Fruit fly (Drosophila melanogaster) whole organism, embryonic: ENCODE results near the gene arm.

Source experiments
- Aef1 ChIP-seq: fragments of 200-800 bp; sonication (Bioruptor generic); IDR thresholded peaks from 3 replicates; pipeline ENCODE4 v1.3.6; 2022; ENCODE audit warnings: missing biosample characterization, missing genetic modification characterization
- Atf6 ChIP-seq: fragments of 200-800 bp; sonication (Bioruptor generic); IDR thresholded peaks from 2 replicates; pipeline ENCODE4 v1.3.6; 2022; ENCODE audit warnings: missing biosample characterization, missing genetic modification characterization
- BtbVII ChIP-seq: fragments of 200-800 bp; sonication (Bioruptor generic); optimal IDR thresholded peaks from 3 replicates; lab custom pipeline; 2017; ENCODE audit warnings: missing biosample characterization, mild to moderate bottlenecking, missing genetic modification characterization
- C15 ChIP-seq: fragments of 200-800 bp; sonication (Bioruptor generic); IDR thresholded peaks from 3 replicates; pipeline ENCODE4 v1.3.6; 2022; ENCODE audit warnings: missing biosample characterization, missing genetic modification characterization
- CG10209 ChIP-seq: fragments of 200-800 bp; sonication (Bioruptor generic); optimal IDR thresholded peaks from 3 replicates; lab custom pipeline; 2017; ENCODE audit warnings: missing biosample characterization, mild to moderate bottlenecking, missing genetic modification characterization, missing genetic modification reagents
- CG10979 ChIP-seq: fragments of 200-800 bp; sonication (Bioruptor generic); optimal IDR thresholded peaks from 2 replicates; lab custom pipeline; 2018; ENCODE audit warnings: missing biosample characterization, mild to moderate bottlenecking, missing genetic modification characterization, moderate library complexity
- CG11456 ChIP-seq: fragments of 200-800 bp; sonication (Bioruptor generic); IDR thresholded peaks from 3 replicates; pipeline ENCODE4 v1.3.6; 2022; ENCODE audit warnings: missing biosample characterization, missing genetic modification characterization
- CG12104 ChIP-seq: fragments of 200-800 bp; sonication (Bioruptor generic); optimal IDR thresholded peaks from 3 replicates; lab custom pipeline; 2016; ENCODE audit warnings: missing biosample characterization, missing genetic modification characterization
- CG12219 ChIP-seq: fragments of 200-800 bp; sonication (Bioruptor generic); optimal IDR thresholded peaks from 3 replicates; lab custom pipeline; 2018; ENCODE audit warnings: missing biosample characterization, mild to moderate bottlenecking, missing genetic modification characterization
- CG1233 ChIP-seq: fragments of 200-800 bp; sonication (Bioruptor generic); optimal IDR thresholded peaks from 4 replicates; lab custom pipeline; 2018; ENCODE audit warnings: missing biosample characterization, mild to moderate bottlenecking, missing genetic modification characterization
- CG13123 ChIP-seq: fragments of 200-800 bp; sonication (Bioruptor generic); optimal IDR thresholded peaks from 2 replicates; lab custom pipeline; 2016; ENCODE audit warnings: missing biosample characterization, missing genetic modification characterization
- CG13296 ChIP-seq: fragments of 200-800 bp; sonication (Bioruptor generic); optimal IDR thresholded peaks from 3 replicates; lab custom pipeline; 2018; ENCODE audit warnings: missing biosample characterization, mild to moderate bottlenecking, missing genetic modification characterization
- CG15073 ChIP-seq: fragments of 200-800 bp; sonication (Bioruptor generic); optimal IDR thresholded peaks from 2 replicates; lab custom pipeline; 2016; ENCODE audit warnings: missing biosample characterization, missing genetic modification characterization
- CG1603 ChIP-seq: fragments of 200-800 bp; sonication (Bioruptor generic); optimal IDR thresholded peaks from 2 replicates; lab custom pipeline; 2019; ENCODE audit warnings: missing biosample characterization, mild to moderate bottlenecking, missing genetic modification characterization, moderate library complexity
- CG17829 ChIP-seq: fragments of 200-800 bp; optimal IDR thresholded peaks from 2 replicates; lab custom pipeline; 2019; ENCODE audit warnings: missing biosample characterization, mild to moderate bottlenecking, missing genetic modification characterization, moderate library complexity
- CG17912 ChIP-seq: fragments of 200-800 bp; sonication (Bioruptor generic); optimal IDR thresholded peaks from 2 replicates; lab custom pipeline; 2018; ENCODE audit warnings: missing biosample characterization, mild to moderate bottlenecking, missing genetic modification characterization
- CG1832 ChIP-seq: fragments of 200-800 bp; sonication (Bioruptor generic); optimal IDR thresholded peaks from 2 replicates; lab custom pipeline; 2017; ENCODE audit warnings: missing biosample characterization, mild to moderate bottlenecking, missing genetic modification characterization, inconsistent platforms
- CG18619 ChIP-seq: fragments of 200-800 bp; sonication (Bioruptor generic); optimal IDR thresholded peaks from 3 replicates; lab custom pipeline; 2017; ENCODE audit warnings: missing biosample characterization, mild to moderate bottlenecking, missing genetic modification characterization
- CG2199 ChIP-seq: fragments of 200-800 bp; sonication (Bioruptor generic); IDR thresholded peaks from 3 replicates; pipeline ENCODE4 v1.3.6; 2022; ENCODE audit warnings: missing biosample characterization, missing genetic modification characterization
- CG3838 ChIP-seq: fragments of 200-800 bp; sonication (Bioruptor generic); optimal IDR thresholded peaks from 3 replicates; lab custom pipeline; 2016; ENCODE audit warnings: missing biosample characterization, missing genetic modification characterization
- CG43689 ChIP-seq: fragments of 200-800 bp; sonication (Bioruptor generic); IDR thresholded peaks from 2 replicates; pipeline ENCODE4 v1.3.6; 2022; ENCODE audit warnings: missing biosample characterization, missing genetic modification characterization
- CG7963 ChIP-seq: fragments of 200-800 bp; sonication (Bioruptor generic); IDR thresholded peaks from 3 replicates; pipeline ENCODE4 v1.3.6; 2022; ENCODE audit warnings: missing biosample characterization, missing genetic modification characterization; ENCODE audit not compliant: partially characterized antibody
- CG7987 ChIP-seq: fragments of 200-800 bp; sonication (Bioruptor generic); optimal IDR thresholded peaks from 2 replicates; lab custom pipeline; 2018; ENCODE audit warnings: missing biosample characterization, mild to moderate bottlenecking, missing genetic modification characterization, moderate library complexity
- CG8290 ChIP-seq, 3 experiments: fragments of 200-800 bp; sonication (Bioruptor generic); optimal IDR thresholded peaks; 2 replicates each; lab custom pipeline; 2016 to 2019; ENCODE audit warnings: missing biosample characterization in 3 of 3, missing genetic modification characterization in 3 of 3, mild to moderate bottlenecking in 2 of 3, moderate library complexity in 1 of 3
- CG9215 ChIP-seq: fragments of 200-800 bp; sonication (Bioruptor generic); IDR thresholded peaks from 2 replicates; pipeline ENCODE4 v1.3.6; 2022; ENCODE audit warnings: missing biosample characterization, missing genetic modification characterization
- Deaf1 ChIP-seq: fragments of 200-800 bp; optimal IDR thresholded peaks from 3 replicates; lab custom pipeline; 2019; ENCODE audit warnings: missing biosample characterization, mild to moderate bottlenecking, missing genetic modification characterization, moderate library complexity
- Dip3 ChIP-seq: fragments of 200-800 bp; sonication (Bioruptor generic); optimal IDR thresholded peaks from 3 replicates; lab custom pipeline; 2016; ENCODE audit warnings: missing biosample characterization, missing genetic modification characterization
- Jarid2 ChIP-seq: fragments of 200-800 bp; sonication (Bioruptor generic); optimal IDR thresholded peaks from 3 replicates; lab custom pipeline; 2017; ENCODE audit warnings: mild to moderate bottlenecking, missing biosample characterization, missing genetic modification reagents, missing genetic modification characterization
- Lhr ChIP-seq: fragments of 200-800 bp; sonication (Bioruptor generic); optimal IDR thresholded peaks from 3 replicates; lab custom pipeline; 2017; ENCODE audit warnings: mild to moderate bottlenecking, missing biosample characterization, missing genetic modification reagents, missing genetic modification characterization
- Max ChIP-seq: fragments of 200-800 bp; sonication (Bioruptor generic); optimal IDR thresholded peaks from 2 replicates; lab custom pipeline; 2016; ENCODE audit warnings: missing biosample characterization, mild to moderate bottlenecking, missing genetic modification characterization
- Mrtf ChIP-seq: fragments of 200-800 bp; sonication (Bioruptor generic); IDR thresholded peaks from 3 replicates; pipeline ENCODE4 v1.3.6; 2022; ENCODE audit warnings: missing biosample characterization, missing genetic modification characterization
- NC2α ChIP-seq: fragments of 200-800 bp; sonication (Bioruptor generic); optimal IDR thresholded peaks from 2 replicates; lab custom pipeline; 2016; ENCODE audit warnings: missing biosample characterization, missing genetic modification characterization
- Poxn ChIP-seq: fragments of 200-800 bp; sonication (Bioruptor generic); IDR thresholded peaks from 2 replicates; pipeline ENCODE4 v1.3.6; 2022; ENCODE audit warnings: missing biosample characterization, missing genetic modification characterization
- Rfx ChIP-seq: fragments of 200-800 bp; sonication (Bioruptor generic); IDR thresholded peaks from 2 replicates; pipeline ENCODE4 v1.3.6; 2022; ENCODE audit warnings: missing biosample characterization, missing genetic modification characterization
- ab ChIP-seq: fragments of 200-800 bp; sonication (Bioruptor generic); optimal IDR thresholded peaks from 2 replicates; lab custom pipeline; 2016; ENCODE audit warnings: missing biosample characterization, missing genetic modification characterization
- cas ChIP-seq: fragments of 200-800 bp; sonication (Bioruptor generic); IDR thresholded peaks from 2 replicates; pipeline ENCODE4 v1.3.6; 2022; ENCODE audit warnings: missing biosample characterization, missing genetic modification characterization
- caup ChIP-seq: fragments of 200-800 bp; sonication (Bioruptor generic); optimal IDR thresholded peaks from 3 replicates; lab custom pipeline; 2017; ENCODE audit warnings: missing biosample characterization, mild to moderate bottlenecking, missing genetic modification characterization, moderate library complexity; ENCODE audit not compliant: severe bottlenecking
- emc ChIP-seq: fragments of 200-800 bp; sonication (Bioruptor generic); optimal IDR thresholded peaks from 2 replicates; lab custom pipeline; 2016; ENCODE audit warnings: missing biosample characterization, missing genetic modification characterization
- gem ChIP-seq: fragments of 200-800 bp; sonication (Bioruptor generic); optimal IDR thresholded peaks from 2 replicates; lab custom pipeline; 2019; ENCODE audit warnings: missing biosample characterization, mild to moderate bottlenecking, missing genetic modification characterization, moderate library complexity
- hb ChIP-seq: fragments of 200-800 bp; sonication (Bioruptor generic); IDR thresholded peaks from 3 replicates; pipeline ENCODE4 v1.3.6; 2022; ENCODE audit warnings: missing biosample characterization, missing genetic modification characterization; ENCODE audit not compliant: partially characterized antibody
- her ChIP-seq: fragments of 200-800 bp; sonication (Bioruptor generic); optimal IDR thresholded peaks from 2 replicates; lab custom pipeline; 2016; ENCODE audit warnings: missing biosample characterization, missing genetic modification characterization
- pzg ChIP-seq: fragments of 200-800 bp; sonication (Bioruptor generic); optimal IDR thresholded peaks from 3 replicates; lab custom pipeline; 2018; ENCODE audit warnings: missing biosample characterization, mild to moderate bottlenecking, missing genetic modification characterization, moderate library complexity
- ranshi ChIP-seq: fragments of 200-800 bp; sonication (Bioruptor generic); IDR thresholded peaks from 2 replicates; pipeline ENCODE4 v1.3.6; 2022; ENCODE audit warnings: missing biosample characterization, missing genetic modification characterization
- row ChIP-seq: fragments of 200-800 bp; sonication (Bioruptor generic); IDR thresholded peaks from 3 replicates; pipeline ENCODE4 v1.3.6; 2022; ENCODE audit warnings: missing biosample characterization, missing genetic modification characterization
- slbo ChIP-seq: fragments of 200-800 bp; sonication (Bioruptor generic); IDR thresholded peaks from 2 replicates; pipeline ENCODE4 v1.3.6; 2022; ENCODE audit warnings: missing biosample characterization, missing genetic modification characterization
- ssp ChIP-seq: fragments of 200-800 bp; sonication (Bioruptor generic); IDR thresholded peaks from 2 replicates; pipeline ENCODE4 v1.3.6; 2022; ENCODE audit warnings: missing biosample characterization, missing genetic modification characterization
- tup ChIP-seq: fragments of 200-800 bp; sonication (Bioruptor generic); optimal IDR thresholded peaks from 2 replicates; lab custom pipeline; 2016; ENCODE audit warnings: missing biosample characterization, mild to moderate bottlenecking, missing genetic modification characterization, moderate library complexity
- usp ChIP-seq: fragments of >200 bp; optimal IDR thresholded peaks from 2 replicates; lab custom pipeline; 2017; ENCODE audit warnings: missing biosample characterization, missing genetic modification characterization
- vnd ChIP-seq: fragments of 200-800 bp; sonication (Bioruptor generic); IDR thresholded peaks from 3 replicates; pipeline ENCODE4 v1.3.6; 2022; ENCODE audit warnings: missing biosample characterization, missing genetic modification characterization; ENCODE audit not compliant: partially characterized antibody
- zen2 ChIP-seq: fragments of 200-800 bp; sonication (Bioruptor generic); IDR thresholded peaks from 3 replicates; pipeline ENCODE4 v1.3.6; 2022; ENCODE audit warnings: missing biosample characterization, missing genetic modification characterization; ENCODE audit not compliant: partially characterized antibody

Gene arm

dm6 chrX:1854070-1854469, 46.4 kb downstream of the arm start (continued):
- no peak for TF ChIP-seq ssp (GFP tag; lab: Robert Waterston, UW)
- TF ChIP-seq Jarid2 (GFP tag; lab: Kevin White, UChicago), result peak; percentile 52
- no peak for TF ChIP-seq hb
- TF ChIP-seq pzg (GFP tag; lab: Kevin White, UChicago), result peak; percentile 15
- 0 out of 3 replicates have a peak, but pooled peaks have one; percentile 7 for TF ChIP-seq row (GFP tag; lab: Robert Waterston, UW)
- no peak for TF ChIP-seq CG2199 (GFP tag; lab: Robert Waterston, UW)
- TF ChIP-seq CG10209 (GFP tag; lab: Kevin White, UChicago), result peak; percentile 75
- TF ChIP-seq CG8290 (GFP tag; optimal IDR thresholded peaks at IDR 0.05; lab: Kevin White, UChicago), result no peak
- TF ChIP-seq CG8290 (tag; optimal IDR thresholded peaks at IDR 0.05; lab: Kevin White, UChicago), result peak in 1 of 2 experiments; percentile 96
- peak; percentile 92 for TF ChIP-seq Atf6
- TF ChIP-seq CG1832 (GFP tag; lab: Kevin White, UChicago), result peak; percentile 30
- peak; percentile 60; the same call in 1 of the 2 replicates for TF ChIP-seq CG43689 (GFP tag; lab: Robert Waterston, UW)
- TF ChIP-seq Mrtf (GFP tag; lab: Robert Waterston, UW), result no peak
- peak; percentile 13 for TF ChIP-seq CG1603 (tag; lab: Kevin White, UChicago)
- peak; percentile 72 for TF ChIP-seq ranshi
- no peak for TF ChIP-seq CG17829 (tag; lab: Kevin White, UChicago)
- TF ChIP-seq Lhr (GFP tag; lab: Kevin White, UChicago), result no peak
- TF ChIP-seq C15 (GFP tag; lab: Robert Waterston, UW), result peak; percentile 71; the same call in 1 of the 3 replicates
- TF ChIP-seq NC2α, result peak; percentile 34
- no peak for TF ChIP-seq Aef1 (GFP tag; lab: Robert Waterston, UW)
- peak; percentile 89 for TF ChIP-seq BtbVII
- TF ChIP-seq caup (GFP tag; lab: Kevin White, UChicago), result peak; percentile 95
- TF ChIP-seq emc (GFP tag; lab: Kevin White, UChicago), result no peak
- TF ChIP-seq her, result peak; percentile 81
- TF ChIP-seq gem (tag; lab: Kevin White, UChicago), result peak; percentile 36
- no peak for TF ChIP-seq zen2 (GFP tag; lab: Robert Waterston, UW)
- TF ChIP-seq CG12104 (GFP tag; lab: Kevin White, UChicago), result peak; percentile 49
- TF ChIP-seq CG1233 (GFP tag; lab: Kevin White, UChicago), result peak; percentile 61
- peak; percentile 16 for TF ChIP-seq Dip3
- peak; percentile 66; the same call in 1 of the 2 replicates for TF ChIP-seq cas (GFP tag; lab: Robert Waterston, UW)
- peak; percentile 40 for TF ChIP-seq slbo (GFP tag; lab: Robert Waterston, UW)
- TF ChIP-seq CG7987 (GFP tag; lab: Kevin White, UChicago), result peak; percentile 86
- TF ChIP-seq CG17912, result no peak
- TF ChIP-seq CG7963, result no peak
- no peak for TF ChIP-seq ab (GFP tag; lab: Kevin White, UChicago)
- TF ChIP-seq CG9215 (GFP tag; lab: Robert Waterston, UW), result no peak
- TF ChIP-seq Max (GFP tag; lab: Kevin White, UChicago), result peak; percentile 40
- peak; percentile 80 for TF ChIP-seq Rfx (GFP tag; lab: Robert Waterston, UW)
- peak; percentile 42 for TF ChIP-seq CG3838 (GFP tag; lab: Kevin White, UChicago)
- peak; percentile 47 for TF ChIP-seq CG12219 (GFP tag; lab: Kevin White, UChicago)
- peak; percentile 85 for TF ChIP-seq tup (GFP tag; lab: Kevin White, UChicago)
- peak; percentile 91 for TF ChIP-seq CG13296 (GFP tag; lab: Kevin White, UChicago)
- peak; percentile 40 for TF ChIP-seq CG13123 (GFP tag; lab: Kevin White, UChicago)
- TF ChIP-seq Deaf1, result no peak
- no peak for TF ChIP-seq Poxn (GFP tag; lab: Robert Waterston, UW)
- TF ChIP-seq CG11456 (GFP tag; lab: Robert Waterston, UW), result peak; percentile 81
- no peak for TF ChIP-seq vnd
- TF ChIP-seq usp (GFP tag; lab: Kevin White, UChicago), result no peak
- TF ChIP-seq CG10979 (tag; lab: Kevin White, UChicago), result no peak
- TF ChIP-seq CG15073, result no peak
- TF ChIP-seq CG18619 (GFP tag; lab: Kevin White, UChicago), result peak; percentile 71
